Fruit fly (Drosophila melanogaster) whole organism, prepupa: ENCODE data around the gene Pxt.
A peak's percentile ranks its signal among the peaks of the same experiment; 100 is the strongest.

ENCODE experiments used
- CG10631 ChIP-seq: fragments of 200-800 bp; sonication (Bioruptor generic); optimal IDR thresholded peaks from 2 replicates; lab custom pipeline; 2016; ENCODE audit warnings: missing biosample characterization, missing genetic modification characterization
- CG11294 ChIP-seq: fragments of 200-800 bp; sonication (Bioruptor generic); IDR thresholded peaks from 2 replicates; pipeline ENCODE4 v1.3.6; 2022; ENCODE audit warnings: missing biosample characterization, missing genetic modification characterization
- CG15336 ChIP-seq: fragments of 200-800 bp; sonication (Bioruptor generic); IDR thresholded peaks from 2 replicates; pipeline ENCODE4 v1.3.6; 2022; ENCODE audit warnings: missing biosample characterization, missing genetic modification characterization
- CG1621 ChIP-seq: fragments of 200-800 bp; sonication (Bioruptor generic); optimal IDR thresholded peaks from 3 replicates; lab custom pipeline; 2018; ENCODE audit warnings: missing biosample characterization, mild to moderate bottlenecking, missing genetic modification characterization
- CG3032 ChIP-seq: fragments of 200-800 bp; optimal IDR thresholded peaks from 2 replicates; lab custom pipeline; 2019; ENCODE audit warnings: missing biosample characterization, mild to moderate bottlenecking, missing genetic modification characterization, moderate library complexity
- CG31627 ChIP-seq: fragments of 200-800 bp; sonication (Bioruptor generic); optimal IDR thresholded peaks from 3 replicates; lab custom pipeline; 2016; ENCODE audit warnings: missing biosample characterization, missing genetic modification characterization
- CG34406 ChIP-seq: fragments of 200-800 bp; sonication (Bioruptor generic); optimal IDR thresholded peaks from 3 replicates; lab custom pipeline; 2016; ENCODE audit warnings: missing biosample characterization, missing genetic modification characterization
- CG3919 ChIP-seq: fragments of 200-800 bp; sonication (Bioruptor generic); optimal IDR thresholded peaks from 3 replicates; lab custom pipeline; 2016; ENCODE audit warnings: missing biosample characterization, missing genetic modification characterization
- CG4318 ChIP-seq: fragments of 200-800 bp; sonication (Bioruptor generic); optimal IDR thresholded peaks from 3 replicates; lab custom pipeline; 2017; ENCODE audit warnings: missing biosample characterization, mild to moderate bottlenecking, missing genetic modification characterization
- CG6276 ChIP-seq: fragments of 200-800 bp; sonication (Bioruptor generic); optimal IDR thresholded peaks from 2 replicates; lab custom pipeline; 2017; ENCODE audit warnings: missing biosample characterization, mild to moderate bottlenecking, missing genetic modification characterization
- CG6792 ChIP-seq: fragments of 200-800 bp; sonication (Bioruptor generic); optimal IDR thresholded peaks from 3 replicates; lab custom pipeline; 2016; ENCODE audit warnings: missing biosample characterization, missing genetic modification characterization
- CG8119 ChIP-seq: fragments of 200-800 bp; sonication (Bioruptor generic); IDR thresholded peaks from 3 replicates; pipeline ENCODE4 v1.3.6; 2022; ENCODE audit warnings: missing biosample characterization, missing genetic modification characterization
- CG8319 ChIP-seq: fragments of 200-800 bp; sonication (Bioruptor generic); optimal IDR thresholded peaks from 3 replicates; lab custom pipeline; 2016; ENCODE audit warnings: missing biosample characterization, missing genetic modification characterization
- CG8632 ChIP-seq: fragments of 200-800 bp; sonication (Bioruptor generic); optimal IDR thresholded peaks from 3 replicates; lab custom pipeline; 2016; ENCODE audit warnings: missing biosample characterization, missing genetic modification characterization
- CG9139 ChIP-seq: fragments of 200-800 bp; sonication (Bioruptor generic); optimal IDR thresholded peaks from 3 replicates; lab custom pipeline; 2017; ENCODE audit warnings: missing biosample characterization, mild to moderate bottlenecking, missing genetic modification characterization
- Eip75B ChIP-seq: fragments of 200-800 bp; sonication (Bioruptor generic); optimal IDR thresholded peaks from 3 replicates; lab custom pipeline; 2016; ENCODE audit warnings: missing biosample characterization, missing genetic modification characterization
- Eip78C ChIP-seq: fragments of 200-800 bp; sonication (Bioruptor generic); peaks from one replicate; lab custom pipeline; 2016; ENCODE audit warnings: missing biosample characterization, missing genetic modification characterization
- Ets21C ChIP-seq: fragments of 200-800 bp; sonication (Bioruptor generic); optimal IDR thresholded peaks from 3 replicates; lab custom pipeline; 2016; ENCODE audit warnings: missing biosample characterization, missing genetic modification characterization
- Ets96B ChIP-seq: fragments of 200-800 bp; optimal IDR thresholded peaks from 2 replicates; lab custom pipeline; 2019; ENCODE audit warnings: missing biosample characterization, mild to moderate bottlenecking, missing genetic modification characterization, moderate library complexity
- Hr39 ChIP-seq: fragments of 200-800 bp; sonication (Bioruptor generic); optimal IDR thresholded peaks from 2 replicates; lab custom pipeline; 2016; ENCODE audit warnings: missing biosample characterization, missing genetic modification characterization
- Hr4 ChIP-seq: fragments of 200-800 bp; sonication (Bioruptor generic); optimal IDR thresholded peaks from 3 replicates; lab custom pipeline; 2016; ENCODE audit warnings: missing biosample characterization, missing genetic modification characterization
- Met ChIP-seq: fragments of 200-800 bp; sonication (Bioruptor generic); optimal IDR thresholded peaks from 3 replicates; lab custom pipeline; 2016; ENCODE audit warnings: missing biosample characterization, missing genetic modification characterization
- Smox ChIP-seq: fragments of 200-800 bp; sonication (Bioruptor generic); optimal IDR thresholded peaks from 3 replicates; lab custom pipeline; 2016; ENCODE audit warnings: missing biosample characterization, missing genetic modification characterization
- Sox102F ChIP-seq: fragments of 200-800 bp; sonication (Bioruptor generic); optimal IDR thresholded peaks from 2 replicates; lab custom pipeline; 2016; ENCODE audit warnings: missing biosample characterization, mild to moderate bottlenecking, missing genetic modification characterization
- Sox14 ChIP-seq: fragments of 200-800 bp; sonication (Bioruptor generic); optimal IDR thresholded peaks from 3 replicates; lab custom pipeline; 2016; ENCODE audit warnings: missing biosample characterization, missing genetic modification characterization
- achi ChIP-seq: fragments of 200-800 bp; sonication (Bioruptor generic); optimal IDR thresholded peaks from 3 replicates; lab custom pipeline; 2016; ENCODE audit warnings: missing biosample characterization, missing genetic modification characterization
- acj6 ChIP-seq: fragments of 200-800 bp; sonication (Bioruptor generic); optimal IDR thresholded peaks from 3 replicates; lab custom pipeline; 2016; ENCODE audit warnings: missing biosample characterization, missing genetic modification characterization
- dac ChIP-seq: fragments of 200-800 bp; sonication (Bioruptor generic); optimal IDR thresholded peaks from 2 replicates; lab custom pipeline; 2017; ENCODE audit warnings: missing biosample characterization, mild to moderate bottlenecking, missing genetic modification characterization
- dsx ChIP-seq: fragments of 200-800 bp; optimal IDR thresholded peaks from 3 replicates; lab custom pipeline; 2019; ENCODE audit warnings: missing biosample characterization, mild to moderate bottlenecking, missing genetic modification characterization, moderate library complexity; ENCODE audit not compliant: poor library complexity, severe bottlenecking
- fd85E ChIP-seq: fragments of 200-800 bp; sonication (Bioruptor generic); optimal IDR thresholded peaks from 3 replicates; lab custom pipeline; 2016; ENCODE audit warnings: missing biosample characterization, missing genetic modification characterization
- fkh ChIP-seq: fragments of 200-800 bp; sonication (Bioruptor generic); optimal IDR thresholded peaks from 3 replicates; lab custom pipeline; 2017; ENCODE audit warnings: missing biosample characterization, mild to moderate bottlenecking, missing genetic modification characterization, moderate library complexity
- lz ChIP-seq: fragments of 200-800 bp; sonication (Bioruptor generic); optimal IDR thresholded peaks from 3 replicates; lab custom pipeline; 2016; ENCODE audit warnings: missing biosample characterization, missing genetic modification characterization
- net ChIP-seq: fragments of 200-800 bp; sonication (Bioruptor generic); optimal IDR thresholded peaks from 3 replicates; lab custom pipeline; 2016; ENCODE audit warnings: missing biosample characterization, missing genetic modification characterization
- salr ChIP-seq, 2 experiments: fragments of 200-800 bp; sonication (Bioruptor generic); optimal IDR thresholded peaks; 3 replicates each; lab custom pipeline; 2016 to 2018; ENCODE audit warnings: missing biosample characterization in 2 of 2, missing genetic modification characterization in 2 of 2, mild to moderate bottlenecking in 1 of 2
- ss ChIP-seq, 2 experiments: fragments of 200-800 bp; sonication (Bioruptor generic); optimal IDR thresholded peaks; 2 replicates in 1 of 2; 3 replicates in 1 of 2; lab custom pipeline; 2017 to 2018; ENCODE audit warnings: mild to moderate bottlenecking in 2 of 2, missing biosample characterization in 2 of 2, missing genetic modification characterization in 2 of 2, moderate library complexity in 1 of 2
- svp ChIP-seq: fragments of 200-800 bp; sonication (Bioruptor generic); peaks from one replicate; lab custom pipeline; 2016; ENCODE audit warnings: missing biosample characterization, missing genetic modification characterization

Pxt gene

dm6 chr3R:17716858-17717596, 2.2 kb upstream of the Pxt start (continued):
- peak; percentile 37 for TF ChIP-seq Sox102F (GFP tag; lab: Kevin White, UChicago)
- peak; percentile 53 for TF ChIP-seq Met (GFP tag; lab: Kevin White, UChicago)
- TF ChIP-seq Sox14 (GFP tag; lab: Kevin White, UChicago): peak; percentile 76
- no peak for TF ChIP-seq CG15336
- TF ChIP-seq fd85E (GFP tag; lab: Kevin White, UChicago): peak; percentile 1
- TF ChIP-seq CG6276: peak; percentile 8

- TF ChIP-seq Hr39 (GFP tag; lab: Kevin White, UChicago) (peak; percentile 19), CG8119 (GFP tag; lab: Robert Waterston, UW) (no peak), fkh (no peak), Smox (GFP tag; lab: Kevin White, UChicago) (peak; percentile 27), CG11294 (no peak), Sox14 (GFP tag; lab: Kevin White, UChicago) (peak; percentile 28), Ets21C (GFP tag; lab: Kevin White, UChicago) (no peak), CG3919 (GFP tag; lab: Kevin White, UChicago) (peak; percentile 20), CG6792 (no peak), CG3032 (tag; lab: Kevin White, UChicago) (peak; percentile 32), ss (GFP tag; optimal IDR thresholded peaks at IDR 0.05; lab: Kevin White, UChicago) (peak in 1 of 2 experiments; percentile 29), lz (GFP tag; lab: Kevin White, UChicago) (peak; percentile 14), Eip78C (peak; percentile 52), svp (GFP tag; lab: Kevin White, UChicago) (peak; percentile 64), CG10631 (GFP tag; lab: Kevin White, UChicago) (peak; percentile 2), CG9139 (peak; percentile 3), CG31627 (no peak)
Measured at dm6 chr3R:17718051-17718693, 1.1 kb upstream of the Pxt start, which contains the start of gene osa. TSS of gene osa (minus strand) at chr3R:17718350.

DNA sequence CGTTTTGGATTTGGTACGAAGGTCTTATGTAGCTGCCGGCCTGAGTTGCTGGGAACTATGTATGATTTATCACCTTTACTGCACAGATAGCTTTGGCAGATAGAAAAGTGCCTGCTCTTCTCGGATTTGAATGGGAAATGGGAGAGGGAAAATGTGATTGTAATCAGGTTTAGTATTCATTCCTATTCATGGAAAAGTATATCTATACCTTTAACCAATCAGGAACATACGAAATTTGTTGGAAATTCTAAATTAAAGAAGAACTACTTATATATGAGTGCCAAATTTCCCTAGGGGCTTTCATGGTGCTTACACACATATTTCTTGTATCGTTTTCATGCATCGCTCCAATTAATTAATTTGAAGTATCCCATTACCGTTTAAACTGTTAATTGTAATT, 5.7 kb downstream of the Pxt start, which contains the start of gene Atg8b:
Atg8b (minus strand) TSS at position 101 of the 400 bp plus-strand sequence.
- TF ChIP-seq CG8632 (GFP tag; lab: Kevin White, UChicago) (no peak), CG8119 (GFP tag; lab: Robert Waterston, UW) (no peak), achi (GFP tag; lab: Kevin White, UChicago) (no peak), CG1621 (tag; lab: Kevin White, UChicago) (no peak)

- TF ChIP-seq Hr39 (GFP tag; lab: Kevin White, UChicago): no peak
- no peak for TF ChIP-seq net (GFP tag; lab: Kevin White, UChicago)
- TF ChIP-seq CG3919 (GFP tag; lab: Kevin White, UChicago): no peak
- TF ChIP-seq Eip75B (GFP tag; lab: Kevin White, UChicago): no peak
- no peak for TF ChIP-seq Ets96B (tag; lab: Kevin White, UChicago)
- no peak for TF ChIP-seq salr (GFP tag; optimal IDR thresholded peaks at IDR 0.05; lab: Kevin White, UChicago)
- no peak for TF ChIP-seq CG8119 (GFP tag; lab: Robert Waterston, UW)
- TF ChIP-seq CG9139: no peak
- TF ChIP-seq CG34406 (GFP tag; lab: Kevin White, UChicago): no peak
- no peak for TF ChIP-seq acj6 (GFP tag; lab: Kevin White, UChicago)
- no peak for TF ChIP-seq Hr4 (GFP tag; lab: Kevin White, UChicago)
- no peak for TF ChIP-seq Ets21C (GFP tag; lab: Kevin White, UChicago)
- no peak for TF ChIP-seq fd85E (GFP tag; lab: Kevin White, UChicago)
- no peak for TF ChIP-seq CG8319 (GFP tag; lab: Kevin White, UChicago)
- TF ChIP-seq dsx (GFP tag; lab: Kevin White, UChicago): no peak
- TF ChIP-seq CG1621 (tag; lab: Kevin White, UChicago): no peak
- no peak for TF ChIP-seq dac
- no peak for TF ChIP-seq CG4318 (GFP tag; lab: Kevin White, UChicago)
Measured at dm6 chr3R:17725558-17725957, 6.3 kb downstream of the Pxt start, which contains the start of gene Lgr1. TSS of gene Lgr1 (plus strand) at chr3R:17725777.
